Fruit fly (Drosophila melanogaster) whole organism, embryonic: ENCODE measurements around the gene CG43815.

ENCODE experiments used
- Asciz ChIP-seq: fragments of 200-800 bp; sonication (Bioruptor generic); optimal IDR thresholded peaks from 2 replicates; lab custom pipeline; 2017; ENCODE audit warnings: missing biosample characterization, mild to moderate bottlenecking, missing genetic modification characterization, missing genetic modification reagents
- CG10267 ChIP-seq: fragments of 200-800 bp; sonication (Bioruptor generic); optimal IDR thresholded peaks from 2 replicates; lab custom pipeline; 2018; ENCODE audit warnings: missing biosample characterization, mild to moderate bottlenecking, missing genetic modification characterization, moderate library complexity
- CG11456 ChIP-seq: fragments of 200-800 bp; sonication (Bioruptor generic); IDR thresholded peaks from 3 replicates; pipeline ENCODE4 v1.3.6; 2022; ENCODE audit warnings: missing biosample characterization, missing genetic modification characterization
- CG11504 ChIP-seq: fragments of 200-800 bp; sonication (Bioruptor generic); optimal IDR thresholded peaks from 3 replicates; lab custom pipeline; 2019; ENCODE audit warnings: missing biosample characterization, mild to moderate bottlenecking, missing genetic modification characterization, moderate library complexity
- CG14014 ChIP-seq: fragments of 200-800 bp; sonication (Bioruptor generic); IDR thresholded peaks from 2 replicates; pipeline ENCODE4 v1.3.6; 2022; ENCODE audit warnings: missing biosample characterization, missing genetic modification characterization
- CG14860 ChIP-seq: fragments of 200-800 bp; sonication (Bioruptor generic); IDR thresholded peaks from 3 replicates; pipeline ENCODE4 v1.3.6; 2022; ENCODE audit warnings: missing biosample characterization, missing genetic modification characterization; ENCODE audit not compliant: partially characterized antibody
- CG1602 ChIP-seq: fragments of 200-800 bp; sonication (Bioruptor generic); optimal IDR thresholded peaks from 3 replicates; lab custom pipeline; 2016; ENCODE audit warnings: missing biosample characterization, missing genetic modification characterization
- CG2678 ChIP-seq: fragments of 200-800 bp; sonication (Bioruptor generic); optimal IDR thresholded peaks from 3 replicates; lab custom pipeline; 2019; ENCODE audit warnings: missing biosample characterization, mild to moderate bottlenecking, missing genetic modification characterization, moderate library complexity
- CG30020 ChIP-seq: fragments of 200-800 bp; optimal IDR thresholded peaks from 2 replicates; lab custom pipeline; 2019; ENCODE audit warnings: missing biosample characterization, mild to moderate bottlenecking, missing genetic modification characterization, moderate library complexity
- CG3065 ChIP-seq: fragments of 200-800 bp; sonication (Bioruptor generic); optimal IDR thresholded peaks from 2 replicates; lab custom pipeline; 2016; ENCODE audit warnings: missing biosample characterization, missing genetic modification characterization
- CG3281 ChIP-seq: fragments of 200-800 bp; sonication (Bioruptor generic); optimal IDR thresholded peaks from 3 replicates; lab custom pipeline; 2017; ENCODE audit warnings: missing biosample characterization, mild to moderate bottlenecking, missing genetic modification characterization
- CG34422 ChIP-seq: fragments of 200-800 bp; sonication (Bioruptor generic); IDR thresholded peaks from 3 replicates; pipeline ENCODE4 v1.3.6; 2022; ENCODE audit warnings: missing biosample characterization, missing genetic modification characterization
- CG3995 ChIP-seq: fragments of 200-800 bp; sonication (Bioruptor generic); optimal IDR thresholded peaks from 3 replicates; lab custom pipeline; 2016; ENCODE audit warnings: missing biosample characterization, missing genetic modification characterization
- CG43689 ChIP-seq: fragments of 200-800 bp; sonication (Bioruptor generic); IDR thresholded peaks from 2 replicates; pipeline ENCODE4 v1.3.6; 2022; ENCODE audit warnings: missing biosample characterization, missing genetic modification characterization
- CG4730 ChIP-seq: fragments of 200-800 bp; sonication (Bioruptor generic); IDR thresholded peaks from 2 replicates; pipeline ENCODE4 v1.3.6; 2022; ENCODE audit warnings: missing biosample characterization, missing genetic modification characterization
- CG7839 ChIP-seq: fragments of 200-800 bp; sonication (Bioruptor generic); optimal IDR thresholded peaks from 3 replicates; lab custom pipeline; 2018; ENCODE audit warnings: missing biosample characterization, mild to moderate bottlenecking, missing genetic modification characterization, moderate library complexity
- CG7928 ChIP-seq: fragments of 200-800 bp; sonication (Bioruptor generic); optimal IDR thresholded peaks from 2 replicates; lab custom pipeline; 2017; ENCODE audit warnings: missing biosample characterization, mild to moderate bottlenecking, missing genetic modification characterization
- CG9797 ChIP-seq: fragments of 200-800 bp; sonication (Bioruptor generic); optimal IDR thresholded peaks from 3 replicates; lab custom pipeline; 2018; ENCODE audit warnings: missing biosample characterization, mild to moderate bottlenecking, missing genetic modification characterization
- CG9932 ChIP-seq: fragments of 200-800 bp; sonication (Bioruptor generic); IDR thresholded peaks from 2 replicates; pipeline ENCODE4 v1.3.6; 2022; ENCODE audit warnings: missing biosample characterization, missing genetic modification characterization
- CTCF ChIP-seq: fragments of 200-800 bp; sonication (Bioruptor generic); optimal IDR thresholded peaks from 2 replicates; lab custom pipeline; 2017; ENCODE audit warnings: missing biosample characterization, mild to moderate bottlenecking, missing genetic modification characterization, moderate library complexity
- HmgZ ChIP-seq: fragments of 200-800 bp; sonication (Bioruptor generic); optimal IDR thresholded peaks from 2 replicates; lab custom pipeline; 2018; ENCODE audit warnings: missing biosample characterization, mild to moderate bottlenecking, missing genetic modification characterization
- Hmr ChIP-seq: fragments of 200-800 bp; sonication (Bioruptor generic); optimal IDR thresholded peaks from 3 replicates; lab custom pipeline; 2017; ENCODE audit warnings: mild to moderate bottlenecking, missing biosample characterization, missing genetic modification reagents, missing genetic modification characterization
- MBD-R2 ChIP-seq: fragments of 200-800 bp; sonication (Bioruptor generic); IDR thresholded peaks from 2 replicates; pipeline ENCODE4 v1.3.6; 2022; ENCODE audit warnings: missing biosample characterization, missing genetic modification characterization
- Mad ChIP-seq: fragments of 200-800 bp; sonication (Bioruptor generic); optimal IDR thresholded peaks from 2 replicates; lab custom pipeline; 2016; ENCODE audit warnings: missing biosample characterization, missing genetic modification characterization
- NC2β ChIP-seq: fragments of 200-800 bp; sonication (Bioruptor generic); optimal IDR thresholded peaks from 2 replicates; lab custom pipeline; 2016; ENCODE audit warnings: missing biosample characterization, missing genetic modification characterization
- Spps ChIP-seq: fragments of 200-800 bp; sonication (Bioruptor generic); optimal IDR thresholded peaks from 2 replicates; lab custom pipeline; 2018; ENCODE audit warnings: missing biosample characterization, mild to moderate bottlenecking, missing genetic modification characterization
- Sry-β ChIP-seq: fragments of 200-800 bp; sonication (Bioruptor generic); optimal IDR thresholded peaks from 2 replicates; lab custom pipeline; 2018; ENCODE audit warnings: missing biosample characterization, mild to moderate bottlenecking, missing genetic modification characterization, moderate library complexity
- Taf1 ChIP-seq: fragments of 200-800 bp; sonication (Bioruptor generic); IDR thresholded peaks from 2 replicates; pipeline ENCODE4 v1.3.6; 2022; ENCODE audit warnings: missing biosample characterization, missing genetic modification characterization
- Vsx1 ChIP-seq: fragments of 200-800 bp; sonication (Bioruptor generic); optimal IDR thresholded peaks from 2 replicates; lab custom pipeline; 2017; ENCODE audit warnings: missing biosample characterization, mild to moderate bottlenecking, missing genetic modification characterization, missing genetic modification reagents
- Xrp1 ChIP-seq: fragments of 200-800 bp; sonication (Bioruptor generic); IDR thresholded peaks from 2 replicates; pipeline ENCODE4 v1.3.6; 2022; ENCODE audit warnings: missing biosample characterization, missing genetic modification characterization
- ara ChIP-seq: fragments of 200-800 bp; sonication (Bioruptor generic); IDR thresholded peaks from 2 replicates; pipeline ENCODE4 v1.3.6; 2022; ENCODE audit warnings: missing biosample characterization, missing genetic modification characterization
- bigmax ChIP-seq: fragments of 200-800 bp; sonication (Bioruptor generic); optimal IDR thresholded peaks from 2 replicates; lab custom pipeline; 2018; ENCODE audit warnings: missing biosample characterization, mild to moderate bottlenecking, missing genetic modification characterization
- bsh ChIP-seq, 2 experiments: fragments of 200-800 bp; sonication (Bioruptor generic); optimal IDR thresholded peaks; 2 replicates each; lab custom pipeline; 2017 to 2018; ENCODE audit warnings: mild to moderate bottlenecking in 2 of 2, missing biosample characterization in 2 of 2, missing genetic modification characterization in 2 of 2, moderate library complexity in 1 of 2
- cad ChIP-seq: fragments of >200 bp; optimal IDR thresholded peaks from 2 replicates; lab custom pipeline; 2017; ENCODE audit warnings: missing biosample characterization, missing genetic modification characterization
- cas ChIP-seq: fragments of 200-800 bp; sonication (Bioruptor generic); IDR thresholded peaks from 2 replicates; pipeline ENCODE4 v1.3.6; 2022; ENCODE audit warnings: missing biosample characterization, missing genetic modification characterization
- corto ChIP-seq: fragments of 200-800 bp; sonication (Bioruptor generic); optimal IDR thresholded peaks from 2 replicates; lab custom pipeline; 2016; ENCODE audit warnings: missing biosample characterization, mild to moderate bottlenecking, missing genetic modification characterization, moderate library complexity
- crc ChIP-seq: fragments of 200-800 bp; sonication (Bioruptor generic); optimal IDR thresholded peaks from 2 replicates; lab custom pipeline; 2016; ENCODE audit warnings: missing biosample characterization, missing genetic modification characterization
- en ChIP-seq: fragments of 200-800 bp; sonication (Bioruptor generic); optimal IDR thresholded peaks from 2 replicates; lab custom pipeline; 2016; ENCODE audit warnings: missing biosample characterization, missing genetic modification characterization
- esg ChIP-seq: fragments of 200-800 bp; sonication (Bioruptor generic); conservative IDR thresholded peaks from 2 replicates; pipeline ENCODE4 v1.3.6; 2022; ENCODE audit warnings: missing biosample characterization, missing genetic modification characterization
- exex ChIP-seq: fragments of 200-800 bp; sonication (Bioruptor generic); optimal IDR thresholded peaks from 4 replicates; lab custom pipeline; 2018; ENCODE audit warnings: missing biosample characterization, mild to moderate bottlenecking, missing genetic modification characterization, moderate library complexity
- fd3F ChIP-seq: fragments of 200-800 bp; sonication (Bioruptor generic); optimal IDR thresholded peaks from 2 replicates; lab custom pipeline; 2018; ENCODE audit warnings: missing biosample characterization, mild to moderate bottlenecking, missing genetic modification characterization, moderate library complexity
- gt ChIP-seq: fragments of 200-800 bp; sonication (Bioruptor generic); IDR thresholded peaks from 2 replicates; pipeline ENCODE4 v1.3.6; 2022; ENCODE audit warnings: missing biosample characterization, missing genetic modification characterization
- hbn ChIP-seq: fragments of 200-800 bp; sonication (Bioruptor generic); IDR thresholded peaks from 2 replicates; pipeline ENCODE4 v1.3.6; 2022; ENCODE audit warnings: missing biosample characterization, missing genetic modification characterization; ENCODE audit not compliant: partially characterized antibody
- lmd ChIP-seq: fragments of 200-800 bp; sonication (Bioruptor generic); IDR thresholded peaks from 2 replicates; pipeline ENCODE4 v1.3.6; 2022; ENCODE audit warnings: missing biosample characterization, missing genetic modification characterization
- peb ChIP-seq: fragments of 200-800 bp; sonication (Bioruptor generic); IDR thresholded peaks from 2 replicates; pipeline ENCODE4 v1.3.6; 2022; ENCODE audit warnings: missing biosample characterization, missing genetic modification characterization
- prd ChIP-seq, 3 experiments: fragments of >200 bp in 2 of 3; fragments of 200-800 bp in 1 of 3; sonication (Bioruptor generic) in 1 of 3; optimal IDR thresholded peaks in 2 of 3; IDR thresholded peaks in 1 of 3; 2 replicates in 2 of 3; 3 replicates in 1 of 3; pipeline versions ENCODE4 v1.3.6 to Lab custom; 2017 to 2022; ENCODE audit warnings: missing biosample characterization in 1 of 3, missing genetic modification characterization in 1 of 3
- ranshi ChIP-seq: fragments of 200-800 bp; sonication (Bioruptor generic); IDR thresholded peaks from 2 replicates; pipeline ENCODE4 v1.3.6; 2022; ENCODE audit warnings: missing biosample characterization, missing genetic modification characterization
- schlank ChIP-seq: fragments of 200-800 bp; sonication (Bioruptor generic); optimal IDR thresholded peaks from 2 replicates; lab custom pipeline; 2018; ENCODE audit warnings: missing biosample characterization, mild to moderate bottlenecking, missing genetic modification characterization
- sima ChIP-seq: fragments of 200-800 bp; sonication (Bioruptor generic); optimal IDR thresholded peaks from 2 replicates; lab custom pipeline; 2016; ENCODE audit warnings: missing biosample characterization, missing genetic modification characterization
- trh ChIP-seq: fragments of 200-800 bp; sonication (Bioruptor generic); optimal IDR thresholded peaks from 2 replicates; lab custom pipeline; 2016; ENCODE audit warnings: missing biosample characterization, missing genetic modification characterization

The CG43815 gene

dm6 chr2L:3587907-3588733 lies 12.1 kb downstream of the CG43815 start (continued):
- TF ChIP-seq bsh (GFP tag; optimal IDR thresholded peaks at IDR 0.05; lab: Kevin White, UChicago) (peak; percentile 42 to 92), CG11504 (tag; lab: Kevin White, UChicago) (peak; percentile 98), CG10267 (tag; lab: Kevin White, UChicago) (peak; percentile 91), Taf1 (no peak), CG7928 (GFP tag; lab: Kevin White, UChicago) (no peak), HmgZ (tag; lab: Kevin White, UChicago) (peak; percentile 36), cas (GFP tag; lab: Robert Waterston, UW) (no peak), Spps (tag; lab: Kevin White, UChicago) (peak; percentile 89), Sry-β (GFP tag; lab: Kevin White, UChicago) (peak; percentile 42), CG14860 (GFP tag; lab: Robert Waterston, UW) (no peak), CG43689 (GFP tag; lab: Robert Waterston, UW) (peak; percentile 57; the same call in 1 of the 2 replicates), CG4730 (GFP tag; lab: Robert Waterston, UW) (peak; percentile 64), CG9797 (GFP tag; lab: Kevin White, UChicago) (no peak), prd (optimal IDR thresholded peaks at IDR 0.05; lab: Kevin White, UChicago) (no peak), prd (GFP tag; IDR thresholded peaks at IDR 0.05; lab: Robert Waterston, UW) (peak; percentile 92), schlank (tag; lab: Kevin White, UChicago) (no peak), CG30020 (peak; percentile 52), CG7839 (tag; lab: Kevin White, UChicago) (peak; percentile 89), CG9932 (GFP tag; lab: Robert Waterston, UW) (no peak), CG3995 (GFP tag; lab: Kevin White, UChicago) (no peak), CG2678 (tag; lab: Kevin White, UChicago) (peak; percentile 89), crc (GFP tag; lab: Kevin White, UChicago) (no peak), CG14014 (peak; percentile 54; the same call in 1 of the 2 replicates), Xrp1 (GFP tag; lab: Robert Waterston, UW) (peak; percentile 96), Mad (GFP tag; lab: Kevin White, UChicago) (no peak), CG1602 (GFP tag; lab: Kevin White, UChicago) (peak; percentile 76), fd3F (GFP tag; lab: Kevin White, UChicago) (peak; percentile 45), cad (no peak), CG3281 (GFP tag; lab: Kevin White, UChicago) (no peak), MBD-R2 (no peak), hbn (GFP tag; lab: Robert Waterston, UW) (no peak), NC2β (GFP tag; lab: Kevin White, UChicago) (no peak), Vsx1 (GFP tag; lab: Kevin White, UChicago) (peak; percentile 68), bigmax (GFP tag; lab: Kevin White, UChicago) (no peak), CG3065 (GFP tag; lab: Kevin White, UChicago) (peak; percentile 71), lmd (GFP tag; lab: Robert Waterston, UW) (peak; percentile 75), Hmr (GFP tag; lab: Kevin White, UChicago) (peak; percentile 34), trh (GFP tag; lab: Kevin White, UChicago) (peak; percentile 55), gt (GFP tag; lab: Robert Waterston, UW) (peak; percentile 75), CG11456 (GFP tag; lab: Robert Waterston, UW) (no peak), exex (no peak), CG34422 (GFP tag; lab: Robert Waterston, UW) (peak; percentile 84), sima (no peak), ranshi (GFP tag; lab: Robert Waterston, UW) (peak; percentile 72), Asciz (peak; percentile 72), corto (GFP tag; lab: Kevin White, UChicago) (no peak), peb (GFP tag; lab: Robert Waterston, UW) (peak; percentile 68), ara (peak; percentile 86), CTCF (GFP tag; lab: Kevin White, UChicago) (peak; percentile 13), en (GFP tag; lab: Kevin White, UChicago) (no peak), esg (GFP tag; lab: Robert Waterston, UW) (no peak)
